Worm (Caenorhabditis elegans) whole organism, young adult: ENCODE measurements around the gene tag-340.

Experiments used
- B0035.1 ChIP-seq: sonication (generic microtip); optimal IDR thresholded peaks from 2 replicates; lab custom pipeline; 2016; ENCODE audit warnings: missing genetic modification characterization, mild to moderate bottlenecking, missing compliant biosample characterization, missing genotype, missing genetic modification reagents
- B0261.1 ChIP-seq: sonication (generic microtip); optimal IDR thresholded peaks from 2 replicates; lab custom pipeline; 2016; ENCODE audit warnings: mild to moderate bottlenecking, missing genetic modification characterization, moderate library complexity, missing compliant biosample characterization
- D2030.7 ChIP-seq: fragments of 200-800 bp; sonication (Bioruptor generic); IDR thresholded peaks from 2 replicates; pipeline ENCODE4 v1.3.6; 2022; ENCODE audit warnings: missing genetic modification reagents, missing genetic modification characterization, missing compliant biosample characterization
- F33H1.4 ChIP-seq: fragments of 200-800 bp; sonication (Bioruptor generic); IDR thresholded peaks from 2 replicates; pipeline ENCODE4 v1.3.6; 2022; ENCODE audit warnings: missing genetic modification reagents, missing genetic modification characterization, missing compliant biosample characterization
- K12H6.12 ChIP-seq: fragments of 200-800 bp; sonication (Bioruptor generic); optimal IDR thresholded peaks from 2 replicates; lab custom pipeline; 2018; ENCODE audit warnings: mild to moderate bottlenecking, missing genetic modification characterization, missing compliant biosample characterization
- Y53F4B.3 ChIP-seq: fragments of 200-800 bp; sonication (Bioruptor generic); IDR thresholded peaks from 2 replicates; pipeline ENCODE4 v1.3.6; 2022; ENCODE audit warnings: missing genetic modification reagents, missing genetic modification characterization, missing compliant biosample characterization
- Y56A3A.18 ChIP-seq: fragments of 200-800 bp; sonication (Bioruptor generic); IDR thresholded peaks from 2 replicates; pipeline ENCODE4 v1.3.6; 2022; ENCODE audit warnings: missing genetic modification reagents, missing genetic modification characterization, missing compliant biosample characterization
- cebp-1 ChIP-seq, 2 experiments: fragments of 200-800 bp in 1 of 2; sonication (Bioruptor generic) in 1 of 2; sonication (generic microtip) in 1 of 2; IDR thresholded peaks in 1 of 2; optimal IDR thresholded peaks in 1 of 2; 2 replicates each; pipeline versions ENCODE4 v1.3.6 to Lab custom; 2017 to 2022; ENCODE audit warnings: missing compliant biosample characterization in 2 of 2, missing genetic modification characterization in 2 of 2, mild to moderate bottlenecking in 1 of 2, missing genetic modification reagents in 1 of 2, moderate library complexity in 1 of 2
- ceh-40 ChIP-seq: fragments of 200-800 bp; sonication (Bioruptor generic); IDR thresholded peaks from 2 replicates; pipeline ENCODE4 v1.3.6; 2022; ENCODE audit warnings: missing genetic modification characterization, missing compliant biosample characterization
- ceh-58 ChIP-seq: fragments of 200-800 bp; sonication (Bioruptor generic); IDR thresholded peaks from 2 replicates; pipeline ENCODE4 v1.3.6; 2022; ENCODE audit warnings: missing genetic modification characterization, missing compliant biosample characterization
- ceh-91 ChIP-seq: fragments of 200-800 bp; sonication (Bioruptor generic); IDR thresholded peaks from 2 replicates; pipeline ENCODE4 v1.3.6; 2022; ENCODE audit warnings: missing genetic modification reagents, missing genetic modification characterization, missing compliant biosample characterization
- chd-7 ChIP-seq: sonication (generic microtip); optimal IDR thresholded peaks from 2 replicates; lab custom pipeline; 2016; ENCODE audit warnings: mild to moderate bottlenecking, missing genetic modification characterization, moderate library complexity, missing compliant biosample characterization
- dpl-1 ChIP-seq: fragments of 150-350 bp; optimal IDR thresholded peaks from 2 replicates; lab custom pipeline; 2014; ENCODE audit warnings: missing biosample characterization, missing genetic modification reagents, missing genetic modification characterization
- egl-18 ChIP-seq: fragments of 200-800 bp; sonication (Bioruptor generic); IDR thresholded peaks from 2 replicates; pipeline ENCODE4 v1.3.6; 2022; ENCODE audit warnings: missing genetic modification reagents, missing genetic modification characterization, missing compliant biosample characterization
- ekl-4 ChIP-seq: fragments of 200-800 bp; sonication (Bioruptor generic); IDR thresholded peaks from 2 replicates; pipeline ENCODE4 v1.3.6; 2022; ENCODE audit warnings: missing genetic modification reagents, missing genetic modification characterization, missing compliant biosample characterization
- fkh-3 ChIP-seq: sonication (generic microtip); optimal IDR thresholded peaks from 2 replicates; lab custom pipeline; 2016; ENCODE audit warnings: mild to moderate bottlenecking, missing genetic modification characterization, missing compliant biosample characterization
- hlh-12 ChIP-seq: sonication (generic microtip); optimal IDR thresholded peaks from 2 replicates; lab custom pipeline; 2016; ENCODE audit warnings: missing genetic modification characterization, missing compliant biosample characterization
- hmg-20 ChIP-seq: fragments of 200-800 bp; sonication (Bioruptor generic); IDR thresholded peaks from 2 replicates; pipeline ENCODE4 v1.3.6; 2022; ENCODE audit warnings: missing genetic modification reagents, missing genetic modification characterization, missing compliant biosample characterization
- hrde-1 ChIP-seq: sonication (generic microtip); optimal IDR thresholded peaks from 2 replicates; lab custom pipeline; 2016; ENCODE audit warnings: missing genetic modification characterization, mild to moderate bottlenecking, missing compliant biosample characterization, moderate library complexity, missing genotype, missing genetic modification reagents, borderline replicate concordance
- lag-1 ChIP-seq: fragments of 200-800 bp; sonication (Bioruptor generic); IDR thresholded peaks from 2 replicates; pipeline ENCODE4 v1.3.6; 2022; ENCODE audit warnings: missing genetic modification reagents, missing genetic modification characterization, missing compliant biosample characterization
- let-607 ChIP-seq, 2 experiments: fragments of 200-800 bp in 1 of 2; sonication (Bioruptor generic) in 1 of 2; sonication (generic microtip) in 1 of 2; optimal IDR thresholded peaks; 2 replicates each; lab custom pipeline; 2016 to 2018; ENCODE audit warnings: mild to moderate bottlenecking in 2 of 2, missing compliant biosample characterization in 2 of 2, missing genetic modification characterization in 2 of 2, moderate library complexity in 2 of 2, missing genotype in 1 of 2
- lin-40 ChIP-seq: sonication (generic microtip); optimal IDR thresholded peaks from 2 replicates; lab custom pipeline; 2016; ENCODE audit warnings: missing genetic modification characterization, mild to moderate bottlenecking, missing compliant biosample characterization, missing genotype, missing genetic modification reagents
- lin-54 ChIP-seq: fragments of 200-800 bp; sonication (Bioruptor generic); optimal IDR thresholded peaks from 2 replicates; lab custom pipeline; 2018; ENCODE audit warnings: mild to moderate bottlenecking, missing genetic modification characterization, missing compliant biosample characterization
- nfya-1 ChIP-seq: sonication (generic microtip); optimal IDR thresholded peaks from 2 replicates; lab custom pipeline; 2017; ENCODE audit warnings: antibody characterized with exemption, missing compliant biosample characterization, missing genetic modification characterization, borderline replicate concordance; ENCODE audit not compliant: insufficient read depth
- nfya-2 ChIP-seq: fragments of 200-800 bp; sonication (Bioruptor generic); IDR thresholded peaks from 2 replicates; pipeline ENCODE4 v1.3.6; 2022; ENCODE audit warnings: missing genetic modification reagents, missing genetic modification characterization, missing compliant biosample characterization
- nhr-27 ChIP-seq: fragments of 200-800 bp; sonication (Bioruptor generic); optimal IDR thresholded peaks from 2 replicates; lab custom pipeline; 2018; ENCODE audit warnings: mild to moderate bottlenecking, missing genetic modification characterization, moderate library complexity, missing compliant biosample characterization
- pbrm-1 ChIP-seq: fragments of 200-800 bp; sonication (Bioruptor generic); IDR thresholded peaks from 2 replicates; pipeline ENCODE4 v1.3.6; 2022; ENCODE audit warnings: missing genetic modification reagents, missing genetic modification characterization, missing compliant biosample characterization
- rcor-1 ChIP-seq: fragments of 200-800 bp; sonication (Bioruptor generic); IDR thresholded peaks from 2 replicates; pipeline ENCODE4 v1.3.6; 2022; ENCODE audit warnings: missing genetic modification reagents, missing genetic modification characterization, missing compliant biosample characterization
- unc-130 ChIP-seq: sonication (generic microtip); optimal IDR thresholded peaks from 2 replicates; lab custom pipeline; 2016; ENCODE audit warnings: missing genetic modification reagents, missing genetic modification characterization, missing compliant biosample characterization
- unc-62 ChIP-seq: fragments of 150-350 bp; optimal IDR thresholded peaks from 2 replicates; lab custom pipeline; 2014; ENCODE audit warnings: missing biosample characterization, missing genetic modification reagents, missing genetic modification characterization
- ztf-6 ChIP-seq: fragments of 200-800 bp; sonication (Bioruptor generic); IDR thresholded peaks from 2 replicates; pipeline ENCODE4 v1.3.6; 2022; ENCODE audit warnings: missing genetic modification reagents, missing genetic modification characterization, missing compliant biosample characterization

The tag-340 gene

ce11 chrIII:4912317-4912716 is 12.0 kb downstream of the tag-340 start, which contains the start of the genes F26F4.9 and cee-1 (continued):
- peak; percentile 26; the same call in 1 of the 2 replicates for TF ChIP-seq D2030.7 (GFP tag; lab: Robert Waterston, UW)
- TF ChIP-seq rcor-1 (GFP tag; lab: Robert Waterston, UW): 0 out of 2 replicates have a peak, but pooled peaks have one; percentile 15
- no peak for TF ChIP-seq ceh-91 (GFP tag; lab: Robert Waterston, UW)
- peak; percentile 3 for TF ChIP-seq lin-54 (GFP tag; lab: Kevin White, UChicago)
- TF ChIP-seq nfya-1 (tag; lab: Kevin White, UChicago): no peak
- TF ChIP-seq B0261.1 (tag; lab: Kevin White, UChicago): no peak
- TF ChIP-seq lag-1 (GFP tag; lab: Robert Waterston, UW): no peak
- no peak for TF ChIP-seq ekl-4
- TF ChIP-seq lin-40 (tag; lab: Kevin White, UChicago): peak; percentile 5
- TF ChIP-seq hlh-12: no peak
- TF ChIP-seq K12H6.12 (tag; lab: Kevin White, UChicago): no peak
- no peak for TF ChIP-seq B0035.1 (tag; lab: Kevin White, UChicago)
- 0 out of 2 replicates have a peak, but pooled peaks have one; percentile 10 for TF ChIP-seq ceh-40 (GFP tag; lab: Robert Waterston, UW)
- no peak for TF ChIP-seq pbrm-1 (GFP tag; lab: Robert Waterston, UW)
- no peak for TF ChIP-seq cebp-1 (GFP tag; IDR thresholded peaks at IDR 0.05; lab: Robert Waterston, UW)
- peak; percentile 24 for TF ChIP-seq cebp-1 (tag; optimal IDR thresholded peaks at IDR 0.05; lab: Kevin White, UChicago)
- no peak for TF ChIP-seq nfya-2
- TF ChIP-seq let-607 (tag; optimal IDR thresholded peaks at IDR 0.05; lab: Kevin White, UChicago): peak in 1 of 2 experiments; percentile 60
- no peak; the same call in 1 of the 2 replicates for TF ChIP-seq F33H1.4 (GFP tag; lab: Robert Waterston, UW)
- no peak for TF ChIP-seq fkh-3 (tag; lab: Kevin White, UChicago)
- no peak for TF ChIP-seq nhr-27
- TF ChIP-seq Y53F4B.3 (GFP tag; lab: Robert Waterston, UW): no peak
- TF ChIP-seq hmg-20 (GFP tag; lab: Robert Waterston, UW): no peak
- no peak for TF ChIP-seq egl-18 (GFP tag; lab: Robert Waterston, UW)
- no peak for TF ChIP-seq chd-7 (tag; lab: Kevin White, UChicago)
- no peak for TF ChIP-seq Y56A3A.18 (GFP tag; lab: Robert Waterston, UW)
- TF ChIP-seq unc-130 (GFP tag; lab: Kevin White, UChicago): peak; percentile 53
- TF ChIP-seq ztf-6: no peak
- TF ChIP-seq, all 124 proteins: peak for 18

- TF ChIP-seq dpl-1 (GFP tag; lab: Kevin White, UChicago): no peak
- TF ChIP-seq hrde-1 (tag; lab: Kevin White, UChicago): peak; percentile 19
These were observed 13.4 kb downstream of the tag-340 start for ce11 chrIII:4913736-4914135.

ce11 chrIII:4917077-4917476 is 16.8 kb downstream of the tag-340 start, which contains the start of gene rars-1:
TSS of gene rars-1 (minus strand) at chrIII:4917177.
- TF ChIP-seq lin-54 (GFP tag; lab: Kevin White, UChicago) (peak; percentile 14), B0035.1 (tag; lab: Kevin White, UChicago) (no peak), unc-62 (GFP tag; lab: Kevin White, UChicago) (no peak), Y53F4B.3 (GFP tag; lab: Robert Waterston, UW) (no peak), ceh-58 (GFP tag; lab: Robert Waterston, UW) (0 out of 2 replicates have a peak, but pooled peaks have one; percentile 56)
